Worm (Caenorhabditis elegans) whole organism, young adult: ENCODE data around the gene K10H10.13.

ENCODE experiments used
- F33H1.4 ChIP-seq: fragments of 200-800 bp; sonication (Bioruptor generic); IDR thresholded peaks from 2 replicates; pipeline ENCODE4 v1.3.6; 2022; ENCODE audit warnings: missing genetic modification reagents, missing genetic modification characterization, missing compliant biosample characterization
- ama-1 ChIP-seq, 3 experiments: fragments of 150-350 bp in 1 of 3; sonication (generic microtip) in 2 of 3; optimal IDR thresholded peaks; 2 replicates each; lab custom pipeline; 2014 to 2018; ENCODE audit warnings: missing biosample characterization in 2 of 3, missing genetic modification characterization in 2 of 3, missing genetic modification reagents in 2 of 3
- aptf-3 ChIP-seq: fragments of 200-800 bp; sonication (Bioruptor generic); IDR thresholded peaks from 2 replicates; pipeline ENCODE4 v1.3.6; 2022; ENCODE audit warnings: missing genetic modification characterization, missing compliant biosample characterization
- atf-7 ChIP-seq: sonication (generic microtip); optimal IDR thresholded peaks from 2 replicates; lab custom pipeline; 2017; ENCODE audit warnings: mild to moderate bottlenecking, missing genetic modification characterization, missing compliant biosample characterization
- attf-3 ChIP-seq: fragments of 200-800 bp; sonication (Bioruptor generic); conservative IDR thresholded peaks from 2 replicates; pipeline ENCODE4 v1.3.6; 2022; ENCODE audit warnings: missing genetic modification reagents, missing genetic modification characterization, missing compliant biosample characterization
- ceh-58 ChIP-seq: fragments of 200-800 bp; sonication (Bioruptor generic); IDR thresholded peaks from 2 replicates; pipeline ENCODE4 v1.3.6; 2022; ENCODE audit warnings: missing genetic modification characterization, missing compliant biosample characterization
- egrh-3 ChIP-seq: fragments of 200-800 bp; sonication (Bioruptor generic); IDR thresholded peaks from 2 replicates; pipeline ENCODE4 v1.3.6; 2022; ENCODE audit warnings: missing genetic modification reagents, missing genetic modification characterization, missing compliant biosample characterization
- ets-4 ChIP-seq: fragments of 200-800 bp; sonication (Bioruptor generic); optimal IDR thresholded peaks from 2 replicates; lab custom pipeline; 2018; ENCODE audit warnings: mild to moderate bottlenecking, missing genetic modification characterization, missing compliant biosample characterization
- let-526 ChIP-seq: fragments of 200-800 bp; sonication (Bioruptor generic); IDR thresholded peaks from 2 replicates; pipeline ENCODE4 v1.3.6; 2022; ENCODE audit warnings: missing genetic modification reagents, missing genetic modification characterization, missing compliant biosample characterization
- mcd-1 ChIP-seq: fragments of 200-800 bp; sonication (Bioruptor generic); IDR thresholded peaks from 2 replicates; pipeline ENCODE4 v1.3.6; 2022; ENCODE audit warnings: missing genetic modification reagents, missing genetic modification characterization, missing compliant biosample characterization
- somi-1 ChIP-seq: fragments of 200-800 bp; sonication (Bioruptor generic); optimal IDR thresholded peaks from 2 replicates; lab custom pipeline; 2018; ENCODE audit warnings: mild to moderate bottlenecking, missing genetic modification characterization, missing compliant biosample characterization
- unc-62 ChIP-seq: fragments of 150-350 bp; optimal IDR thresholded peaks from 2 replicates; lab custom pipeline; 2014; ENCODE audit warnings: missing biosample characterization, missing genetic modification reagents, missing genetic modification characterization
- ztf-6 ChIP-seq: fragments of 200-800 bp; sonication (Bioruptor generic); IDR thresholded peaks from 2 replicates; pipeline ENCODE4 v1.3.6; 2022; ENCODE audit warnings: missing genetic modification reagents, missing genetic modification characterization, missing compliant biosample characterization

ce11 chrII:14525013-14525412 is 13.9 kb upstream of the K10H10.13 start, which contains the start of gene F57C2.4:
- TF ChIP-seq attf-3 (GFP tag; lab: Robert Waterston, UW) (no peak), egrh-3 (GFP tag; lab: Robert Waterston, UW) (no peak), unc-62 (no peak), F33H1.4 (GFP tag; lab: Robert Waterston, UW) (no peak), atf-7 (tag; lab: Kevin White, UChicago) (no peak), somi-1 (GFP tag; lab: Kevin White, UChicago) (no peak), ets-4 (GFP tag; lab: Kevin White, UChicago) (no peak), let-526 (GFP tag; lab: Robert Waterston, UW) (no peak), mcd-1 (GFP tag; lab: Robert Waterston, UW) (no peak), ceh-58 (GFP tag; lab: Robert Waterston, UW) (no peak), ztf-6 (no peak), aptf-3 (GFP tag; lab: Robert Waterston, UW) (no peak), ama-1 (optimal IDR thresholded peaks at IDR 0.05; lab: Kevin White, UChicago) (no peak), ama-1 (GFP tag; optimal IDR thresholded peaks at IDR 0.05; lab: Kevin White, UChicago) (no peak)
